Worm (Caenorhabditis elegans): ENCODE data around the gene ost-1.

DNA sequence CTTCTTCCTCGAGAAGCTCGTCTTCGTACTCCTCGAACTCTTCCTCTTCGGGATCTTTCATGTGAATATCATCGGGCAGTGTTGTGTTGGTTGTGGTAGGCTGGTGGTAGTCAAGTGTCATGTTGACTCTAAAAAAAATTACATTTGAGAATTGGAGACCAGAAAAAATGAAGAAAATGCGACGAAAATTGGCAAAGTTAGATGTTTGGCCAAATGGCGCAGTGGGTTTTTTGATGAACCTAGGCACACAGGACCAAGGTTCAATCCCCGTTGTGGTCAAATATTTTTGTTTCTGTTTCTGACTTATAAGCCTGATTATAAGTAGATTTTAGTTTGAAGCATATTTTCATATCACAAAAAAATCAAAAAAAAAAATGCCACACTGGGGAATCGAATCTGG is 44.1 kb upstream of the ost-1 start:
- TF ChIP-seq sdz-38 (tag; optimal IDR thresholded peaks at IDR 0.05) (no peak), mxl-1 (tag; optimal IDR thresholded peaks at IDR 0.05) (no peak), F57A8.1 (GFP tag; optimal IDR thresholded peaks at IDR 0.05) (no peak), ztf-26 (tag; optimal IDR thresholded peaks at IDR 0.05) (no peak), C17E4.6 (GFP tag; IDR thresholded peaks at IDR 0.05) (no peak), let-607 (tag; optimal IDR thresholded peaks at IDR 0.05) (no peak), repo-1 (tag; optimal IDR thresholded peaks at IDR 0.05) (no peak), tbx-9 (tag; optimal IDR thresholded peaks at IDR 0.05; ENCODE audit: borderline replicate concordance) (no peak), dpl-1 (GFP tag; optimal IDR thresholded peaks at IDR 0.05) (no peak), mes-4 (tag; optimal IDR thresholded peaks at IDR 0.05) (no peak), somi-1 (GFP tag; optimal IDR thresholded peaks at IDR 0.05) (no peak)

Measured in whole organism, young adult.